Worm (Caenorhabditis elegans) whole organism, L3 larva: ENCODE results near the gene C02F4.4.

Experiments used
- aly-2 ChIP-seq: fragments of 150-350 bp; optimal IDR thresholded peaks from 2 replicates; lab custom pipeline; 2014; ENCODE audit warnings: missing biosample characterization, missing genetic modification characterization
- ceh-16 ChIP-seq: sonication (generic microtip); optimal IDR thresholded peaks from 2 replicates; lab custom pipeline; 2017; ENCODE audit warnings: missing biosample characterization, missing genetic modification characterization
- egl-27 ChIP-seq: sonication (generic microtip); optimal IDR thresholded peaks from 4 replicates; lab custom pipeline; 2017; ENCODE audit warnings: missing biosample characterization, missing genetic modification reagents, missing genetic modification characterization
- elt-1 ChIP-seq: fragments of 150-350 bp; optimal IDR thresholded peaks from 2 replicates; lab custom pipeline; 2014; ENCODE audit warnings: missing biosample characterization, missing genetic modification characterization
- elt-2 ChIP-seq: sonication (generic microtip); optimal IDR thresholded peaks from 2 replicates; lab custom pipeline; 2016; ENCODE audit warnings: missing genetic modification reagents, mild to moderate bottlenecking, missing genetic modification characterization, missing compliant biosample characterization
- fkh-10 ChIP-seq: sonication (generic microtip); optimal IDR thresholded peaks from 2 replicates; lab custom pipeline; 2017; ENCODE audit warnings: missing biosample characterization, missing genetic modification reagents, missing genetic modification characterization
- fkh-2 ChIP-seq: fragments of 150-350 bp; optimal IDR thresholded peaks from 2 replicates; lab custom pipeline; 2014; ENCODE audit warnings: missing biosample characterization, missing genetic modification reagents, missing genetic modification characterization
- fos-1 ChIP-seq: fragments of 150-350 bp; optimal IDR thresholded peaks from 2 replicates; lab custom pipeline; 2014; ENCODE audit warnings: missing biosample characterization, missing genetic modification characterization
- nhr-11 ChIP-seq: fragments of 150-350 bp; optimal IDR thresholded peaks from 2 replicates; lab custom pipeline; 2014; ENCODE audit warnings: missing biosample characterization, missing genetic modification characterization
- nhr-237 ChIP-seq: fragments of 150-350 bp; optimal IDR thresholded peaks from 2 replicates; lab custom pipeline; 2014; ENCODE audit warnings: missing biosample characterization, missing genetic modification characterization
- nhr-25 ChIP-seq: sonication (generic microtip); optimal IDR thresholded peaks from 2 replicates; lab custom pipeline; 2017; ENCODE audit warnings: missing biosample characterization, missing genetic modification characterization
- pha-4 ChIP-seq: fragments of 150-350 bp; optimal IDR thresholded peaks from 2 replicates; lab custom pipeline; 2014; ENCODE audit warnings: missing biosample characterization, missing genetic modification reagents, missing genetic modification characterization
- pqm-1 ChIP-seq: fragments of 150-350 bp; optimal IDR thresholded peaks from 2 replicates; lab custom pipeline; 2017; ENCODE audit warnings: missing biosample characterization, missing genetic modification characterization, inconsistent platforms
- skn-1 ChIP-seq: fragments of 150-350 bp; optimal IDR thresholded peaks from 2 replicates; lab custom pipeline; 2014; ENCODE audit warnings: missing biosample characterization, missing genetic modification characterization
- tbx-2 ChIP-seq: sonication (generic microtip); optimal IDR thresholded peaks from 2 replicates; lab custom pipeline; 2016; ENCODE audit warnings: mild to moderate bottlenecking, missing genetic modification characterization, missing compliant biosample characterization
- ztf-11 ChIP-seq: fragments of 150-350 bp; optimal IDR thresholded peaks from 2 replicates; lab custom pipeline; 2014; ENCODE audit warnings: missing biosample characterization, missing genetic modification characterization

Gene C02F4.4

DNA sequence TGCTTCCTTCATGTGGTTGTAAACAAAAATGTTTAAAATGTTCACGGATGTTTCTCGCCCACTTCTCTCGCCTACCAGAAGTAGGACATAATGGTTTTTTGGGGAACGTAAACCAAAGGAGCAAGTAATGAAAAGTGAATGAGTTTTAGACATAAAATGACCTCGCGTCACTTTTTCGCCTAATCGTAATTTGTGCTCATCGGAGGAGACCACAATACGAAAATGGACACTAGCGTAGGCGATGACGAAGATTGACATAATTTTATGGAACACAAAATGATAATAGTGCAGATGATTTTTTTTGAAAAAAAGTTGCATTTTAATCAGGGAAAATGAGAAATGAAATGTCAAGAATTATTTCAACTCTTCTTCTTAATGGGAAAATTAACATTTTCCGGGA lies 46.4 kb downstream of the C02F4.4 start:
- TF ChIP-seq pqm-1 (tag; lab: Kevin White, UChicago) (peak; percentile 45), tbx-2 (no peak)

DNA sequence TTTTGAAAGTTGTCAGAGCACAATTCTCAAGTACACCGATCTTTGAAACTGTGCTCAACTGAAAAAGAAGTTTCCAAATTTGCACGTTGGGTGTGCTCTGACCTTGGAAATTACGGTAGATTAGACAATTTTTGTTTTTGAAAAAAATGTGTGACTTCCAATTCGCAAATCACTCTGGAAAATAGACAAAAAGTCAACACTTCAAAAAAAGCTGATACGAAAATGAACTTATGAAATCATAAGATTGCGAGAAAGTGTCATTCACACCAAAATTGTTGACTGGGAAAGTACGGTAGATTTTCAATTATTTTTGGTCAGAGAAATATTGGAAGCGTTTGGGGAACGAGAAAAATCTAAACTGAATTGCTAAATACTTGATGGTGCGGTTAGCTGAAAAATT lies 47.7 kb downstream of the C02F4.4 start:
- TF ChIP-seq elt-2 (tag; lab: Kevin White, UChicago) = peak; percentile 66
- no peak for TF ChIP-seq elt-1 (tag; lab: Kevin White, UChicago)
- TF ChIP-seq pha-4 (tag; lab: Kevin White, UChicago) = peak; percentile 2
- TF ChIP-seq pqm-1 (tag; lab: Kevin White, UChicago) = peak; percentile 2

DNA sequence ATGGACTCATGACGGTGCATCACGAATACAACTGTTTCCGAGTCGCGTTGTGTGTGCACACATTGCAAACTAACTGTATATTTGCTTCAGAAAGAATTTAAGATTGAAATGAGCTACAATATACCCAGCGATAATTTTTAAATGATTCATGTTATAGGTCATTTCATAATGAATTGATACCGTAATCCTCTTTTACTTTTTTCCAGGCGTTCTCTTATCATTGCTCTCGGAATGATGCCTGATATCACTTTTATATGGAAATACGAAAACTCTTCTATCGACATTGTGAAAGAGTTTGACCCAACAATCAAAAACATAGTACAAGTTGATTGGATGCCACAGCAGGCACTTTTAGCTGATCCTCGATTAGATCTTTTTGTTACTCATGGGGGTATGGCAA lies 48.6 kb downstream of the C02F4.4 start:
- no peak for TF ChIP-seq ceh-16 (tag; lab: Kevin White, UChicago)
- peak; percentile 84 for TF ChIP-seq pqm-1 (tag; lab: Kevin White, UChicago)
- TF ChIP-seq elt-2 (tag; lab: Kevin White, UChicago) = peak; percentile 85
- no peak for TF ChIP-seq nhr-11

DNA sequence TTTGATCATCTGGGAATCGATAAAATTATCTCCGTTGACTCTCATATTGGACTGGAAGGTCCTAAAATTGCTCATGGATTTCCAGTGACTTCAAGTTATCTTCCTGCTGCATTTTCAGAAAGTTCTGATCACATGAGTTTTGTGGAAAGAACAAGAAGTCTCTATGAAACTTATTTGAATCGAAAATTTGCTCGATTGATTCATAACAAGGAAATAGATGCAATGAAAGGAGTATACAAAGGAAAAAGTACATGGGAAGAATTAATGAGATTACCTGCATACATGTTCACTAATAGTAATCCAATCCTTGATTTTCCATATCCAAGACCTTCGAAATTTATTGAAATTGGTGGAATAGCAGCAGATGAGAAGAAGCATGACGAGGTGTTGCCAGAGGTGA lies 49.3 kb downstream of the C02F4.4 start:
- no peak for TF ChIP-seq nhr-237 (tag; lab: Kevin White, UChicago)
- TF ChIP-seq ztf-11 = no peak
- TF ChIP-seq egl-27 = no peak

DNA sequence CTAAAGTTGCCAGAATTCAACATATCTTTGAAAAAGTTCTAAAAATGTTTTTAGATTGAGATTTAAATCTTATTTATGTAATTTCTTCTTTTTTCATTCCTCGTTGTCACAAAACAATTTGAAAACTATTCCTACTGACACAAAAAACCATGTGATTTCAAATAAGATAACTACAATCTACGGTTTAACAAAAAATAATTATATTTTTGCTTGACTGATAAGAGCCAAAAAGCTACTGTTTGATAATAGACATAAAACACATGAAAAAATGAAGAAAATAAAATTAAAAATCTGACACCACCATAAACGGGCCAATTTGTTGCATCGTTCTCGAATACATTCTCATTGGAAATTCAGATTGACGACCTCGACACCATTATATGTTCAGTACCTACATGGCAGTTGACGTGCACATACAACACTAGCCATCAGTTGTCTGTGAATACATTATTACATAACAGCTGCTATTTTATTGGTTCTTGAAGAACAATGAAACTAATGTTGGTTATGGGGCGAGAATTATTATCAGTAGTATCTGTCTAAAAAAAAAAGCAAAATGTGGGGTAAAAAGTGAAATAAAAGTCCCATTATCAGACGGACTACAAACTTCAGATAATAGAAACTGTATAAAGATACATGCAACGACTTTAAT lies 50.9 kb downstream of the C02F4.4 start, which contains the start of gene ugt-43:
Gene ugt-43 (plus strand): TSS at position 602 of the 652 bp plus-strand sequence.
- TF ChIP-seq pha-4 (tag; lab: Kevin White, UChicago) = peak; percentile 3
- TF ChIP-seq fkh-2 (tag; lab: Kevin White, UChicago) = no peak
- TF ChIP-seq aly-2 (tag; lab: Kevin White, UChicago) = no peak
- no peak for TF ChIP-seq egl-27
- peak; percentile 71 for TF ChIP-seq elt-2 (tag; lab: Kevin White, UChicago)
- no peak for TF ChIP-seq elt-1 (tag; lab: Kevin White, UChicago)
- TF ChIP-seq skn-1 (tag; lab: Kevin White, UChicago) = no peak
- TF ChIP-seq ceh-16 (tag; lab: Kevin White, UChicago) = no peak
- no peak for TF ChIP-seq nhr-25 (tag; lab: Kevin White, UChicago)
- TF ChIP-seq fos-1 (tag; lab: Kevin White, UChicago) = no peak
- no peak for TF ChIP-seq fkh-10 (GFP tag; lab: Kevin White, UChicago)
- TF ChIP-seq, all 47 proteins: peak for 2
